Fruit fly (Drosophila melanogaster) whole organism: ENCODE data around the gene CG9459.

Experiments
- CG8478 ChIP-seq: fragments of >200 bp; optimal IDR thresholded peaks from 2 replicates; lab custom pipeline; 2018; ENCODE audit warnings: inconsistent platforms
- Dll ChIP-seq: fragments of >200 bp; optimal IDR thresholded peaks from 2 replicates; lab custom pipeline; 2017
- EcR ChIP-seq, 2 experiments: fragments of >200 bp; optimal IDR thresholded peaks; 2 replicates each; lab custom pipeline; 2017; ENCODE audit warnings: missing biosample characterization in 2 of 2, missing genetic modification characterization in 2 of 2, missing genetic modification reagents in 2 of 2
- pan ChIP-seq: fragments of >200 bp; optimal IDR thresholded peaks from 2 replicates; lab custom pipeline; 2017
- usp ChIP-seq: fragments of >200 bp; optimal IDR thresholded peaks from 2 replicates; lab custom pipeline; 2017; ENCODE audit warnings: missing biosample characterization, missing genetic modification characterization, mixed read lengths

DNA sequence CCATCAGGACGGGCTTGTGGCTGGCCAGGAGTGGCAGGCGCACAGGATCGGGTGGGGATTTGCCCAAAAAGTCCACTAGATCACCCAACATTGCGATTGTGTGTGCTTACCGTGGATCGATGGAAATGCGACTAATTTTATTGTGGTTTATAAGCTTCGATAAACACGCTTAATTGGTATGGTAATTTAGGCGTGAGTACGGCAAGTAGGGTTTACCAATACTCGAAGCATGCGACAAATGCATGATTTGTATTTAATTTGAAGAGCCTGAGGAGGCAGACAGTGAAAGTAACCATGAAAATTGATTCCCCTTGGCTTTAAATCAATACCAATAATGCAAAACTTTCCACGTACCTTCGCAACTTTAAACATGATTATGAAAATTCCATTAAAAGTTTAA is 1.6 kb upstream of the CG9459 start, which contains the start of gene CG9458:
- TF ChIP-seq EcR (GFP tag; optimal IDR thresholded peaks at IDR 0.05; lab: Kevin White, UChicago) (no peak), usp (no peak), CG8478 (lab: Kevin White, UChicago) (no peak), pan (lab: Kevin White, UChicago) (no peak), Dll (lab: Kevin White, UChicago) (no peak)
